Worm (Caenorhabditis elegans) whole organism, L1 larva: ENCODE results near the gene F47F2.1.

Source experiments
- C04F5.9 ChIP-seq: sonication (generic microtip); optimal IDR thresholded peaks from 2 replicates; lab custom pipeline; 2016; ENCODE audit warnings: missing genetic modification characterization, missing compliant biosample characterization
- F16B12.6 ChIP-seq: fragments of 150-350 bp; optimal IDR thresholded peaks from 2 replicates; lab custom pipeline; 2014; ENCODE audit warnings: missing biosample characterization, missing genetic modification characterization
- Y116A8C.19 ChIP-seq: sonication (generic microtip); optimal IDR thresholded peaks from 2 replicates; lab custom pipeline; 2016; ENCODE audit warnings: missing compliant biosample characterization, missing genetic modification characterization, borderline replicate concordance
- aha-1 ChIP-seq: fragments of 150-350 bp; optimal IDR thresholded peaks from 2 replicates; lab custom pipeline; 2014; ENCODE audit warnings: missing biosample characterization, missing genetic modification characterization
- alr-1 ChIP-seq: fragments of 200-800 bp; sonication (Bioruptor generic); optimal IDR thresholded peaks from 2 replicates; lab custom pipeline; 2018; ENCODE audit warnings: borderline replicate concordance, mild to moderate bottlenecking, missing genetic modification characterization, missing compliant biosample characterization
- blmp-1 ChIP-seq: fragments of 150-350 bp; optimal IDR thresholded peaks from 2 replicates; lab custom pipeline; 2014; ENCODE audit warnings: missing biosample characterization, missing genetic modification characterization
- ceh-63 ChIP-seq: fragments of 200-800 bp; sonication (Bioruptor generic); optimal IDR thresholded peaks from 2 replicates; lab custom pipeline; 2018; ENCODE audit warnings: mild to moderate bottlenecking, missing genetic modification characterization, missing compliant biosample characterization
- ces-1 ChIP-seq: fragments of 150-350 bp; optimal IDR thresholded peaks from 2 replicates; lab custom pipeline; 2014; ENCODE audit warnings: missing biosample characterization, missing genetic modification reagents, missing genetic modification characterization
- efl-1 ChIP-seq, 4 experiments: fragments of 150-350 bp; optimal IDR thresholded peaks in 3 of 4; peaks in 1 of 4; 1 replicate in 1 of 4; 2 replicates in 3 of 4; lab custom pipeline; 2014; ENCODE audit warnings: missing biosample characterization in 2 of 4, missing genetic modification characterization in 2 of 4, missing genetic modification reagents in 2 of 4
- egl-13 ChIP-seq: sonication (generic microtip); optimal IDR thresholded peaks from 2 replicates; lab custom pipeline; 2016; ENCODE audit warnings: missing genotype, missing genetic modification reagents, missing genetic modification characterization, missing compliant biosample characterization
- egl-27 ChIP-seq, 2 experiments: fragments of 150-350 bp in 1 of 2; sonication (generic microtip); optimal IDR thresholded peaks; 3 replicates each; lab custom pipeline; 2017 to 2018; ENCODE audit warnings: missing biosample characterization in 2 of 2, missing genetic modification characterization in 2 of 2, missing genetic modification reagents in 2 of 2
- elt-2 ChIP-seq: sonication (generic microtip); optimal IDR thresholded peaks from 2 replicates; lab custom pipeline; 2016; ENCODE audit warnings: missing genetic modification characterization, mild to moderate bottlenecking, inconsistent platforms, missing compliant biosample characterization, missing genetic modification reagents
- elt-3 ChIP-seq, 6 experiments: fragments of 150-350 bp in 1 of 6; sonication (generic microtip); optimal IDR thresholded peaks; 2 replicates each; lab custom pipeline; 2017 to 2018; ENCODE audit warnings: missing biosample characterization in 6 of 6, missing genetic modification characterization in 6 of 6, inconsistent platforms in 1 of 6
- ets-5 ChIP-seq: fragments of 200-800 bp; sonication (Bioruptor generic); IDR thresholded peaks from 2 replicates; pipeline ENCODE4 v1.3.6; 2022; ENCODE audit warnings: missing genetic modification characterization, missing compliant biosample characterization
- fkh-10 ChIP-seq: sonication (generic microtip); optimal IDR thresholded peaks from 2 replicates; lab custom pipeline; 2017; ENCODE audit warnings: missing biosample characterization, missing genetic modification reagents, missing genetic modification characterization
- fkh-4 ChIP-seq: sonication (generic microtip); optimal IDR thresholded peaks from 2 replicates; lab custom pipeline; 2016; ENCODE audit warnings: missing compliant biosample characterization, missing genetic modification characterization, borderline replicate concordance
- grh-1 ChIP-seq: fragments of 200-800 bp; sonication (Bioruptor generic); IDR thresholded peaks from 2 replicates; pipeline ENCODE4 v1.3.6; 2022; ENCODE audit warnings: missing genetic modification reagents, missing genetic modification characterization, missing compliant biosample characterization
- hpl-2 ChIP-seq: fragments of 150-350 bp; optimal IDR thresholded peaks from 2 replicates; lab custom pipeline; 2014; ENCODE audit warnings: missing biosample characterization, missing genetic modification reagents, missing genetic modification characterization
- jun-1 ChIP-seq: fragments of 150-350 bp; optimal IDR thresholded peaks from 2 replicates; lab custom pipeline; 2014; ENCODE audit warnings: missing biosample characterization, missing genetic modification reagents, missing genetic modification characterization
- lin-14 ChIP-seq: fragments of 200-800 bp; sonication (Bioruptor generic); optimal IDR thresholded peaks from 2 replicates; lab custom pipeline; 2018; ENCODE audit warnings: mild to moderate bottlenecking, missing genetic modification characterization, moderate library complexity, missing compliant biosample characterization
- lin-15B ChIP-seq: fragments of 150-350 bp; sonication (generic microtip); optimal IDR thresholded peaks from 3 replicates; lab custom pipeline; 2014; ENCODE audit warnings: missing biosample characterization, missing genetic modification characterization
- lin-35 ChIP-seq, 2 experiments: fragments of 150-350 bp; optimal IDR thresholded peaks; 2 replicates each; lab custom pipeline; 2014; ENCODE audit warnings: missing biosample characterization in 2 of 2, missing genetic modification characterization in 2 of 2, missing genetic modification reagents in 2 of 2
- lin-39 ChIP-seq: fragments of 150-350 bp; optimal IDR thresholded peaks from 2 replicates; lab custom pipeline; 2014; ENCODE audit warnings: missing biosample characterization, missing genetic modification reagents, missing genetic modification characterization
- lsy-2 ChIP-seq, 2 experiments: fragments of 150-350 bp; optimal IDR thresholded peaks; 2 replicates each; lab custom pipeline; 2014; ENCODE audit warnings: missing biosample characterization in 2 of 2, missing genetic modification characterization in 2 of 2
- mab-9 ChIP-seq: fragments of 200-800 bp; sonication (Bioruptor generic); IDR thresholded peaks from 2 replicates; pipeline ENCODE4 v1.3.6; 2022; ENCODE audit warnings: missing genetic modification reagents, missing genetic modification characterization, missing compliant biosample characterization
- mef-2 ChIP-seq: fragments of 150-350 bp; optimal IDR thresholded peaks from 2 replicates; lab custom pipeline; 2014; ENCODE audit warnings: missing biosample characterization, missing genetic modification characterization
- nhr-12 ChIP-seq: sonication (generic microtip); optimal IDR thresholded peaks from 2 replicates; lab custom pipeline; 2017; ENCODE audit warnings: missing biosample characterization, missing genetic modification characterization
- nhr-19 ChIP-seq: fragments of 200-800 bp; sonication (Bioruptor generic); conservative IDR thresholded peaks from 2 replicates; pipeline ENCODE4 v1.3.6; 2022; ENCODE audit warnings: missing genetic modification characterization, missing compliant biosample characterization
- nhr-20 ChIP-seq: sonication (generic microtip); optimal IDR thresholded peaks from 2 replicates; lab custom pipeline; 2016; ENCODE audit warnings: mild to moderate bottlenecking, missing genetic modification characterization, missing compliant biosample characterization
- nhr-28 ChIP-seq: fragments of 150-350 bp; optimal IDR thresholded peaks from 2 replicates; lab custom pipeline; 2014; ENCODE audit warnings: missing biosample characterization, missing genetic modification characterization
- nhr-76 ChIP-seq: sonication (generic microtip); optimal IDR thresholded peaks from 2 replicates; lab custom pipeline; 2017; ENCODE audit warnings: missing biosample characterization, missing genetic modification characterization
- nhr-77 ChIP-seq: fragments of 150-350 bp; optimal IDR thresholded peaks from 2 replicates; lab custom pipeline; 2014; ENCODE audit warnings: missing biosample characterization, missing genetic modification characterization
- nhr-84 ChIP-seq: sonication (generic microtip); optimal IDR thresholded peaks from 2 replicates; lab custom pipeline; 2017; ENCODE audit warnings: missing biosample characterization, missing genetic modification characterization
- nhr-85 ChIP-seq: sonication (generic microtip); peaks from one replicate; lab custom pipeline; 2016; ENCODE audit warnings: missing genetic modification characterization, inconsistent platforms, missing compliant biosample characterization
- nhr-90 ChIP-seq: sonication (generic microtip); optimal IDR thresholded peaks from 2 replicates; lab custom pipeline; 2016; ENCODE audit warnings: mild to moderate bottlenecking, missing genetic modification characterization, missing compliant biosample characterization; ENCODE audit not compliant: poor library complexity
- pag-3 ChIP-seq: sonication (generic microtip); optimal IDR thresholded peaks from 2 replicates; lab custom pipeline; 2017; ENCODE audit warnings: missing genetic modification characterization, mild to moderate bottlenecking, missing compliant biosample characterization, antibody characterized with exemption, borderline replicate concordance; ENCODE audit not compliant: insufficient read depth
- pqm-1 ChIP-seq: sonication (generic microtip); optimal IDR thresholded peaks from 3 replicates; lab custom pipeline; 2017; ENCODE audit warnings: missing biosample characterization, missing genetic modification characterization
- rnt-1 ChIP-seq: sonication (generic microtip); optimal IDR thresholded peaks from 2 replicates; lab custom pipeline; 2016; ENCODE audit warnings: mild to moderate bottlenecking, missing genetic modification characterization, moderate library complexity, missing compliant biosample characterization
- skn-1 ChIP-seq: fragments of 150-350 bp; optimal IDR thresholded peaks from 2 replicates; lab custom pipeline; 2014; ENCODE audit warnings: missing biosample characterization, missing genetic modification characterization
- snpc-4 ChIP-seq: fragments of 150-350 bp; optimal IDR thresholded peaks from 2 replicates; lab custom pipeline; 2014; ENCODE audit warnings: missing biosample characterization, missing genetic modification characterization
- tbx-2 ChIP-seq: sonication (generic microtip); optimal IDR thresholded peaks from 2 replicates; lab custom pipeline; 2016; ENCODE audit warnings: missing genetic modification characterization, missing compliant biosample characterization
- tlp-1 ChIP-seq: fragments of 150-350 bp; optimal IDR thresholded peaks from 2 replicates; lab custom pipeline; 2014; ENCODE audit warnings: missing biosample characterization, missing genetic modification characterization
- unc-30 ChIP-seq: sonication (generic microtip); optimal IDR thresholded peaks from 2 replicates; lab custom pipeline; 2017; ENCODE audit warnings: missing biosample characterization, missing genetic modification characterization
- unc-62 ChIP-seq: fragments of 150-350 bp; optimal IDR thresholded peaks from 2 replicates; lab custom pipeline; 2014; ENCODE audit warnings: missing biosample characterization, missing genetic modification reagents, missing genetic modification characterization
- unc-98 ChIP-seq: fragments of 200-800 bp; sonication (Bioruptor generic); IDR thresholded peaks from 2 replicates; pipeline ENCODE4 v1.3.6; 2022; ENCODE audit warnings: missing genetic modification characterization, missing compliant biosample characterization
- vab-15 ChIP-seq: sonication (generic microtip); optimal IDR thresholded peaks from 2 replicates; lab custom pipeline; 2017; ENCODE audit warnings: missing genotype, mild to moderate bottlenecking, missing genetic modification characterization, missing compliant biosample characterization
- ztf-4 ChIP-seq: fragments of 150-350 bp; optimal IDR thresholded peaks from 2 replicates; lab custom pipeline; 2014; ENCODE audit warnings: missing biosample characterization, missing genetic modification characterization

F47F2.1 gene

DNA sequence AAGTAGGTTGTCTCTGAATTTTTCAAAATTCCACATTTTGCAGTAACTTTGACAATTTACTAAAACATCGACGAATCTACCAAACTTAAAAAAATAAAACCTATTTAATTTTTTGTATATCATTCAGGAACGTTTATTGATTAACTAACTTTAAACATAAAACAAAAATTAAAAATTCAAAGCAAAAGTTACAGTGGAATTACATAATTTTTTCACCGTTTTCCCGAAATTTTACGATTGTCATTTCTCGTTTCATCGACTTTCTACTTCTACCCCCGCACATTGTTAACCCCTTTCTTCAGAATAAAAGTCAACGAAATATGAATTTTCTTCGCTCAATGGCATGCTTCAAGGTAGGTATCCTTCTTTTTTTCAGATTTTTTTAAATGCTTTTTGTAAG lies at the start of gene F47F2.1:
TSS of gene F47F2.1 (plus strand) at position 301 of the 400 bp plus-strand sequence.
- no peak for TF ChIP-seq lin-14 (GFP tag; lab: Kevin White, UChicago)
- no peak for TF ChIP-seq ets-5
- TF ChIP-seq nhr-12 (tag; lab: Kevin White, UChicago) = no peak
- no peak for TF ChIP-seq jun-1 (tag; lab: Kevin White, UChicago)
- no peak for TF ChIP-seq lin-15B (tag; lab: Kevin White, UChicago)
- TF ChIP-seq aha-1 = no peak
- TF ChIP-seq nhr-84 (tag; lab: Kevin White, UChicago) = no peak
- no peak for TF ChIP-seq ztf-4 (tag; lab: Kevin White, UChicago)
- TF ChIP-seq C04F5.9 (tag; lab: Kevin White, UChicago) = no peak
- TF ChIP-seq unc-98 (GFP tag; lab: Robert Waterston, UW) = no peak
- TF ChIP-seq F16B12.6 = no peak
- no peak for TF ChIP-seq unc-62 (GFP tag; lab: Kevin White, UChicago)
- no peak for TF ChIP-seq lin-39 (tag; lab: Kevin White, UChicago)
- no peak for TF ChIP-seq efl-1 (optimal IDR thresholded peaks at IDR 0.05; lab: Kevin White, UChicago)
- TF ChIP-seq efl-1 (GFP tag; optimal IDR thresholded peaks at IDR 0.05 in 1 of 2; lab: Kevin White, UChicago) = no peak
- no peak for TF ChIP-seq skn-1 (tag; lab: Kevin White, UChicago)

DNA sequence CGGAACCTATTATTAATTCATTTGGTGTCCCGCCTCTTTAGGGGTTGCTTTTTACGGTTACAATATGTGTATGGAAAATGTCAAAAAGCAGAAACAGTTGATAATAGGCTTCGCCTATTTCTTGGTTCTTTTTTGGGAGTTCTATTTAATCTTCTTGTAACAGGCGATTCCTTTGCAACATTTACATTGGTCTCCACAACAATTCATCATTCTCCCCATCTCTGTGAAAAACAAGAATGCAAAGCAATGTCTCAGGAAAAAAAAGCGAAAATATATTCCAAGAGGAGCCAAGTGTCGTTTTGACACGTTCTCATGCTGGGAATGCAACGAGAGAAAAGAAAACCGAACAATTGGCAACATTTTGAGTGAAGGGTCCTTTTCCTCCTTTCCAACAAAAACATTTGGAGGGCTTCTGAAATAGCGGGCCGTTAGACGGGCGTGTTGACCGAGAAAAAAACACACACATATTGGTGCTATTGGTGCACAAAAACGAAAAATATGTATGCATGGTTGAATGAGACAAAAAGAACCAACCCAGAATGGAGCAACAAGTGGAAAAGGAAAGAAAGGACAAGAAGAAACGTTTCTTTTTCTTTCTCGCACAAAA lies 49.6 kb upstream of the F47F2.1 start:
- peak; percentile 32 for TF ChIP-seq lin-14 (GFP tag; lab: Kevin White, UChicago)
- TF ChIP-seq tbx-2 (tag; lab: Kevin White, UChicago) = no peak
- TF ChIP-seq fkh-10 (GFP tag; lab: Kevin White, UChicago) = peak; percentile 14

DNA sequence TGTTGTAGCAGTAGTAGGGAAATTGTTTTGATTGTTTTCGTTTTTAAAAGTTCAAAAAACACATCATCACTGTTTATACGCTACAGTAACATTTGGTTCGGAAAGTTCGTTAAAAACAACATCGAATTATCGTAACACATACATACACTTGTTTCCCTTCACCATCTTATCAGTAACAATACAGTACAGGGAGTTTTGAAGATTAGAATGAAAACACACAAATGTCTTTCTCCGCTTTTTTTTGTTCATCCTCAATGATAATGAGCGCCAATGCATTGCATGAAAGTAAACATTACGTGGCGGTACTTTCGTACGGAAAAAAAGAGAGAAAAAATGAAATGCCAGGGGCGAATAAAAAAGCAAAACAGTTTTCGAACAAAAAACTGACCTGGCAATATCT lies 48.7 kb upstream of the F47F2.1 start:
- TF ChIP-seq hpl-2 (GFP tag; lab: Kevin White, UChicago) (no peak), nhr-84 (tag; lab: Kevin White, UChicago) (no peak), blmp-1 (tag; lab: Kevin White, UChicago) (peak; percentile 51), pqm-1 (no peak), nhr-12 (tag; lab: Kevin White, UChicago) (no peak), rnt-1 (tag; lab: Kevin White, UChicago) (no peak), alr-1 (no peak), mab-9 (GFP tag; lab: Robert Waterston, UW) (no peak), egl-27 (tag; optimal IDR thresholded peaks at IDR 0.05; lab: Kevin White, UChicago) (no peak), ceh-63 (GFP tag; lab: Kevin White, UChicago) (no peak), snpc-4 (tag; lab: Kevin White, UChicago) (no peak), lin-35 (GFP tag; optimal IDR thresholded peaks at IDR 0.05; lab: Kevin White, UChicago) (peak in 1 of 2 experiments; percentile 42), elt-2 (tag; lab: Kevin White, UChicago) (peak; percentile 93), egl-13 (tag; lab: Kevin White, UChicago) (no peak), Y116A8C.19 (tag; lab: Kevin White, UChicago) (no peak), nhr-20 (tag; lab: Kevin White, UChicago) (peak; percentile 38), fkh-10 (GFP tag; lab: Kevin White, UChicago) (no peak), nhr-28 (no peak), aha-1 (no peak), pag-3 (tag; lab: Kevin White, UChicago) (no peak), nhr-85 (tag; lab: Kevin White, UChicago) (no peak), grh-1 (no peak), vab-15 (tag; lab: Kevin White, UChicago) (no peak), ets-5 (no peak), nhr-76 (no peak), unc-98 (GFP tag; lab: Robert Waterston, UW) (no peak), elt-3 (tag; optimal IDR thresholded peaks at IDR 0.05; lab: Kevin White, UChicago) (peak in 2 of 6 experiments; percentile 26 to 56), nhr-77 (no peak), fkh-4 (tag; lab: Kevin White, UChicago) (no peak), tlp-1 (no peak), ces-1 (GFP tag; lab: Kevin White, UChicago) (no peak), nhr-90 (peak; percentile 48), jun-1 (tag; lab: Kevin White, UChicago) (no peak), lsy-2 (tag; optimal IDR thresholded peaks at IDR 0.05; lab: Kevin White, UChicago) (peak in 1 of 2 experiments; percentile 52), lin-14 (GFP tag; lab: Kevin White, UChicago) (peak; percentile 52), nhr-19 (GFP tag; lab: Robert Waterston, UW) (no peak), mef-2 (tag; lab: Kevin White, UChicago) (no peak), unc-30 (tag; lab: Kevin White, UChicago) (no peak)
